Fruit fly (Drosophila melanogaster) whole organism, adult: Measurements from ENCODE around the gene CG11889.

ENCODE experiments used
- CG11617 ChIP-seq: fragments of 200-800 bp; sonication (Bioruptor generic); optimal IDR thresholded peaks from 2 replicates; lab custom pipeline; 2017; ENCODE audit warnings: mild to moderate bottlenecking, missing biosample characterization, missing genetic modification reagents, missing genetic modification characterization
- CG1620 ChIP-seq: fragments of 200-800 bp; sonication (Bioruptor generic); optimal IDR thresholded peaks from 2 replicates; lab custom pipeline; 2016; ENCODE audit warnings: missing biosample characterization, missing genetic modification characterization
- CG7045 ChIP-seq: fragments of 200-800 bp; sonication (Bioruptor generic); optimal IDR thresholded peaks from 2 replicates; lab custom pipeline; 2017; ENCODE audit warnings: missing biosample characterization, mild to moderate bottlenecking, missing genetic modification characterization
- CG7101 ChIP-seq: fragments of 200-800 bp; sonication (Bioruptor generic); optimal IDR thresholded peaks from 2 replicates; lab custom pipeline; 2018; ENCODE audit warnings: missing biosample characterization, mild to moderate bottlenecking, missing genetic modification characterization, moderate library complexity
- Hr96 ChIP-seq: fragments of 200-800 bp; sonication (Bioruptor generic); optimal IDR thresholded peaks from 2 replicates; lab custom pipeline; 2016; ENCODE audit warnings: missing biosample characterization, missing genetic modification characterization
- ovo ChIP-seq: fragments of 200-800 bp; sonication (Bioruptor generic); optimal IDR thresholded peaks from 2 replicates; lab custom pipeline; 2016; ENCODE audit warnings: missing biosample characterization, missing genetic modification characterization
- toe ChIP-seq: fragments of 200-800 bp; sonication (Bioruptor generic); optimal IDR thresholded peaks from 2 replicates; lab custom pipeline; 2016; ENCODE audit warnings: missing biosample characterization, missing genetic modification characterization

DNA sequence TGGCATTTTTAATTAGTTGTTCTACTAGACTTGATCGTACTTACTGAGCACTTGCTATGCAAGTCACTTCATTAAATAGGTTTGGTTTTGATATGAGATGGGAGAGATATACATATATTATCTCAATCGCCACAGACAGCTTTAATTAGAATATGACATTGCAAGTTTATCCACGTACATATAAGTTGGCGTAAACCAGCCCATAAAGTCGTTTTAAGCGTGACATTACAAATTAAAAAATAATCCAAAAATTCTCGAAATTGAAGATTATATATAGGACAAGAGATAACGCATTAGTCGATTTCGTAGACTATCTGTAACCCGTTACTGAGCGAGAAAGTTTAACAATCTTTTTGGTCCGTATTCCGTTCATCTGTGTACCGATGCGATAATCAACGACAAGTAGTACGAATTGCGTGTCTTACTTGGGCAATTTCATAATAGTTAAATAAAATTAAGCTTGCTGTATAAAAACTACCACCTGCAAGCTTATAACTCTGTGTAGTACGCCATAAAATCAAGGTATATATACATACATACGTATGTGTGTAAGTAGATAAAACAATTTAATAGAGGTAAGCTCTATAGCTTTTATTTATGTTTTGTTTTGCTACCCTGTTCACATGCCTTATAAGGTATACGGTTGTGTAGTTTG, 50.2 kb downstream of the CG11889 start, which contains the start of gene CG10560:
- TF ChIP-seq CG7101 (tag; lab: Kevin White, UChicago) (no peak), toe (no peak), CG7045 (GFP tag; lab: Kevin White, UChicago) (no peak), CG1620 (no peak), ovo (GFP tag; lab: Kevin White, UChicago) (no peak), Hr96 (GFP tag; lab: Kevin White, UChicago) (no peak), CG11617 (GFP tag; lab: Kevin White, UChicago) (no peak)
